Worm (Caenorhabditis elegans): ENCODE results near the gene F35D2.6.

- no peak for TF ChIP-seq nhr-11 (tag; optimal IDR thresholded peaks at IDR 0.05)
- TF ChIP-seq ama-1 (optimal IDR thresholded peaks at IDR 0.05): no peak
- no peak for TF ChIP-seq ets-4 (tag; optimal IDR thresholded peaks at IDR 0.05)
These were observed 44.0 kb downstream of the F35D2.6 start for ce11 chrII:7621513-7621912.

Data from whole organism, late embryonic.